Fruit fly (Drosophila melanogaster): ENCODE data around the gene CG44002.

CG44002 gene

dm6 chr2L:3152696-3153613 is 17.9 kb downstream of the CG44002 start (continued):
- peak; percentile 90 for TF ChIP-seq grau (tag; optimal IDR thresholded peaks at IDR 0.05)
- TF ChIP-seq CG10366 (GFP tag; IDR thresholded peaks at IDR 0.05), result peak; percentile 94
- TF ChIP-seq CG17829 (tag; optimal IDR thresholded peaks at IDR 0.05), result peak; percentile 96
- peak; percentile 83 for TF ChIP-seq HmgD (GFP tag; optimal IDR thresholded peaks at IDR 0.05)
- peak; percentile 96 for TF ChIP-seq CG12769 (tag; optimal IDR thresholded peaks at IDR 0.05)
- TF ChIP-seq klu (GFP tag; IDR thresholded peaks at IDR 0.05), result peak; percentile 85
- 0 out of 3 replicates have a peak, but pooled peaks have one; percentile 42 for TF ChIP-seq Dbx (GFP tag; IDR thresholded peaks at IDR 0.05)
- TF ChIP-seq CG18262 (tag; optimal IDR thresholded peaks at IDR 0.05), result peak; percentile 96
- TF ChIP-seq gcm2 (GFP tag; optimal IDR thresholded peaks at IDR 0.05), result peak; percentile 86
- peak; percentile 37; the same call in 1 of the 2 replicates for TF ChIP-seq rib (GFP tag; IDR thresholded peaks at IDR 0.05)
- peak; percentile 93 for TF ChIP-seq kni (GFP tag; optimal IDR thresholded peaks at IDR 0.05)
- no peak for TF ChIP-seq Hmx (GFP tag; optimal IDR thresholded peaks at IDR 0.05)
- TF ChIP-seq CkIIα-i1 (GFP tag; IDR thresholded peaks at IDR 0.05), result peak; percentile 58
- TF ChIP-seq CG16779 (GFP tag; IDR thresholded peaks at IDR 0.05), result peak; percentile 79
- TF ChIP-seq CG15514 (GFP tag; optimal IDR thresholded peaks at IDR 0.05), result peak; percentile 64
- TF ChIP-seq BtbVII (GFP tag; optimal IDR thresholded peaks at IDR 0.05), result peak; percentile 64
- TF ChIP-seq Dll (GFP tag; IDR thresholded peaks at IDR 0.05; ENCODE audit: partially characterized antibody), result no peak
- peak; percentile 94 for TF ChIP-seq CG2875 (GFP tag; optimal IDR thresholded peaks at IDR 0.05)
- peak; percentile 97 for TF ChIP-seq CG2199 (GFP tag; IDR thresholded peaks at IDR 0.05)
- peak; percentile 89 for TF ChIP-seq HHEX (GFP tag; optimal IDR thresholded peaks at IDR 0.05)
- TF ChIP-seq Dad (GFP tag; optimal IDR thresholded peaks at IDR 0.05), result peak; percentile 91
- TF ChIP-seq CG12659 (GFP tag; optimal IDR thresholded peaks at IDR 0.05), result peak; percentile 89
- TF ChIP-seq CG43689 (GFP tag; IDR thresholded peaks at IDR 0.05), result peak; percentile 91
- TF ChIP-seq repo (GFP tag; optimal IDR thresholded peaks at IDR 0.05), result peak; percentile 94
- TF ChIP-seq CG6654 (GFP tag; optimal IDR thresholded peaks at IDR 0.05), result peak; percentile 84
- TF ChIP-seq CG11085 (GFP tag; IDR thresholded peaks at IDR 0.05), result peak; percentile 61
- TF ChIP-seq CG18764 (GFP tag; optimal IDR thresholded peaks at IDR 0.05), result peak; percentile 93
- peak; percentile 92 for TF ChIP-seq CG18599 (GFP tag; optimal IDR thresholded peaks at IDR 0.05)
- TF ChIP-seq slbo (GFP tag; IDR thresholded peaks at IDR 0.05), result peak; percentile 87
- TF ChIP-seq trem (tag; optimal IDR thresholded peaks at IDR 0.05), result peak; percentile 91
- TF ChIP-seq E2f1 (GFP tag; IDR thresholded peaks at IDR 0.05), result peak; percentile 86
- TF ChIP-seq CG4360 (GFP tag; IDR thresholded peaks at IDR 0.05), result peak; percentile 75
- TF ChIP-seq stwl (tag; optimal IDR thresholded peaks at IDR 0.05), result peak; percentile 53
- peak; percentile 95 for TF ChIP-seq CG11504 (tag; optimal IDR thresholded peaks at IDR 0.05)
- peak; percentile 92 for TF ChIP-seq H2.0 (GFP tag; IDR thresholded peaks at IDR 0.05)
- no peak for TF ChIP-seq inv (GFP tag; IDR thresholded peaks at IDR 0.05; ENCODE audit: partially characterized antibody)
- peak; percentile 90 for TF ChIP-seq Aef1 (GFP tag; IDR thresholded peaks at IDR 0.05)
- peak; percentile 81 for TF ChIP-seq Drgx (GFP tag; IDR thresholded peaks at IDR 0.05)
- peak; percentile 10 for TF ChIP-seq Neu2 (GFP tag; optimal IDR thresholded peaks at IDR 0.05; ENCODE audit: borderline replicate concordance)
- peak; percentile 82 for TF ChIP-seq CG11723 (GFP tag; optimal IDR thresholded peaks at IDR 0.05)
- peak; percentile 97 for TF ChIP-seq CG5953 (GFP tag; IDR thresholded peaks at IDR 0.05)
- peak; percentile 74 for TF ChIP-seq Jarid2 (GFP tag; optimal IDR thresholded peaks at IDR 0.05)
- peak; percentile 83 for TF ChIP-seq Bdp1 (GFP tag; optimal IDR thresholded peaks at IDR 0.05)
- peak; percentile 95 for TF ChIP-seq croc (GFP tag; conservative IDR thresholded peaks at IDR 0.05)
- peak; percentile 92 for TF ChIP-seq eyg (GFP tag; optimal IDR thresholded peaks at IDR 0.05)
- TF ChIP-seq CG6683 (GFP tag; optimal IDR thresholded peaks at IDR 0.05), result peak; percentile 80
- no peak for TF ChIP-seq CG6791 (GFP tag; IDR thresholded peaks at IDR 0.05; ENCODE audit: partially characterized antibody)
- TF ChIP-seq Side (GFP tag; optimal IDR thresholded peaks at IDR 0.05), result peak; percentile 95
